Fruit fly (Drosophila melanogaster): ENCODE results near the gene fz3.

DNA sequence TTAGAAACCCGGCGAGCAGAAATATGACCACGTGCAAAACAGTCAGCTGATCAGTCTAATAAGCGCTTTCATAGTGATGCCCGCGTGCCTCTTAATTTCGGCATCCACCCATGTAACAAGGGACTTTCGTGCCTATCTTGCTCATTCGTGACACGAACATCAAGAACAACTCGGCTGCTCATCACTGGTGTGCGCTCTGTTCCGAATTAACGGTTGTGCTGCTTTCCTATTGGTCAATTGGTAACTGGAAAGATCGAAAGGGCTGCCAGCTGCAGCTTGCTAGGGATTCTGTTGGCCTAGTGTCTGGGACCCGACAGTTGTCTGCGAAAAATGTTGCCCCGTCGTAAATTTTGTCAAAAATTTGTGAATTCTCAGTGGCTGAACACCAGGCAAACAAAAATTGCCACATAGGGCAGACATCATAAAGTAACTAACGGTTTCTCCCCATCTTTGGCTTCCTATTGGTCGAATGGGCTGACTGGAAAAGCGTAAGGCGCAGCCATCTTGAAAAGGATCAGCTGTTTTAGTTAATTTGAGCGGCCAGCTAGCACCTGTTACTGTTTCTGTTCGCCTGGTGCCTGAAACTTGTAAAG, 26.7 kb downstream of the fz3 start:
- TF ChIP-seq CG8478 (optimal IDR thresholded peaks at IDR 0.05) (no peak), EcR (GFP tag; optimal IDR thresholded peaks at IDR 0.05) (no peak)

All from whole organism.